Worm (Caenorhabditis elegans) whole organism, young adult: ENCODE results near the gene col-167.

Experiments used
- B0261.1 ChIP-seq: sonication (generic microtip); optimal IDR thresholded peaks from 2 replicates; lab custom pipeline; 2016; ENCODE audit warnings: mild to moderate bottlenecking, missing genetic modification characterization, moderate library complexity, missing compliant biosample characterization
- B0336.3 ChIP-seq: fragments of 200-800 bp; sonication (Bioruptor generic); IDR thresholded peaks from 2 replicates; pipeline ENCODE4 v1.3.6; 2022; ENCODE audit warnings: missing genetic modification characterization, missing compliant biosample characterization
- C17E4.6 ChIP-seq: fragments of 200-800 bp; sonication (Bioruptor generic); IDR thresholded peaks from 2 replicates; pipeline ENCODE4 v1.3.6; 2022; ENCODE audit warnings: missing genetic modification reagents, missing genetic modification characterization, missing compliant biosample characterization
- F10E7.11 ChIP-seq: sonication (generic microtip); optimal IDR thresholded peaks from 2 replicates; lab custom pipeline; 2017; ENCODE audit warnings: mild to moderate bottlenecking, missing genetic modification characterization, moderate library complexity, missing compliant biosample characterization
- F23B12.7 ChIP-seq: sonication (generic microtip); optimal IDR thresholded peaks from 2 replicates; lab custom pipeline; 2017; ENCODE audit warnings: missing genetic modification characterization, mild to moderate bottlenecking, missing compliant biosample characterization, antibody characterized with exemption, moderate library complexity; ENCODE audit not compliant: insufficient read depth
- F57C9.4 ChIP-seq: sonication (generic microtip); optimal IDR thresholded peaks from 2 replicates; lab custom pipeline; 2017; ENCODE audit warnings: mild to moderate bottlenecking, missing genetic modification characterization, missing compliant biosample characterization
- K12H6.12 ChIP-seq: fragments of 200-800 bp; sonication (Bioruptor generic); optimal IDR thresholded peaks from 2 replicates; lab custom pipeline; 2018; ENCODE audit warnings: mild to moderate bottlenecking, missing genetic modification characterization, missing compliant biosample characterization
- T07F8.4 ChIP-seq: sonication (generic microtip); optimal IDR thresholded peaks from 2 replicates; lab custom pipeline; 2016; ENCODE audit warnings: mild to moderate bottlenecking, missing genetic modification characterization, moderate library complexity, missing compliant biosample characterization
- ama-1 ChIP-seq, 3 experiments: fragments of 150-350 bp in 1 of 3; sonication (generic microtip) in 2 of 3; optimal IDR thresholded peaks; 2 replicates each; lab custom pipeline; 2014 to 2018; ENCODE audit warnings: missing biosample characterization in 2 of 3, missing genetic modification characterization in 2 of 3, missing genetic modification reagents in 2 of 3
- aptf-2 ChIP-seq: fragments of 200-800 bp; sonication (Bioruptor generic); conservative IDR thresholded peaks from 2 replicates; pipeline ENCODE4 v1.3.6; 2022; ENCODE audit warnings: missing genetic modification reagents, missing genetic modification characterization, missing compliant biosample characterization
- aptf-3 ChIP-seq: fragments of 200-800 bp; sonication (Bioruptor generic); IDR thresholded peaks from 2 replicates; pipeline ENCODE4 v1.3.6; 2022; ENCODE audit warnings: missing genetic modification characterization, missing compliant biosample characterization
- attf-6 ChIP-seq: fragments of 200-800 bp; sonication (Bioruptor generic); IDR thresholded peaks from 2 replicates; pipeline ENCODE4 v1.3.6; 2022; ENCODE audit warnings: missing genetic modification reagents, missing genetic modification characterization, missing compliant biosample characterization
- bed-1 ChIP-seq: fragments of 200-800 bp; sonication (Bioruptor generic); IDR thresholded peaks from 2 replicates; pipeline ENCODE4 v1.3.6; 2022; ENCODE audit warnings: missing genetic modification reagents, missing genetic modification characterization, missing compliant biosample characterization
- bed-2 ChIP-seq: fragments of 200-800 bp; sonication (Bioruptor generic); IDR thresholded peaks from 2 replicates; pipeline ENCODE4 v1.3.6; 2022; ENCODE audit warnings: missing genetic modification reagents, missing genetic modification characterization, missing compliant biosample characterization
- ceh-79 ChIP-seq: sonication (generic microtip); optimal IDR thresholded peaks from 2 replicates; lab custom pipeline; 2017; ENCODE audit warnings: mild to moderate bottlenecking, missing genetic modification characterization, missing compliant biosample characterization
- ceh-91 ChIP-seq: fragments of 200-800 bp; sonication (Bioruptor generic); IDR thresholded peaks from 2 replicates; pipeline ENCODE4 v1.3.6; 2022; ENCODE audit warnings: missing genetic modification reagents, missing genetic modification characterization, missing compliant biosample characterization
- egl-44 ChIP-seq: fragments of 200-800 bp; sonication (Bioruptor generic); IDR thresholded peaks from 2 replicates; pipeline ENCODE4 v1.3.6; 2022; ENCODE audit warnings: missing genetic modification reagents, missing genetic modification characterization, missing compliant biosample characterization
- egrh-3 ChIP-seq: fragments of 200-800 bp; sonication (Bioruptor generic); IDR thresholded peaks from 2 replicates; pipeline ENCODE4 v1.3.6; 2022; ENCODE audit warnings: missing genetic modification reagents, missing genetic modification characterization, missing compliant biosample characterization
- ekl-4 ChIP-seq: fragments of 200-800 bp; sonication (Bioruptor generic); IDR thresholded peaks from 2 replicates; pipeline ENCODE4 v1.3.6; 2022; ENCODE audit warnings: missing genetic modification reagents, missing genetic modification characterization, missing compliant biosample characterization
- hmg-1.2 ChIP-seq: fragments of 200-800 bp; sonication (Bioruptor generic); IDR thresholded peaks from 2 replicates; pipeline ENCODE4 v1.3.6; 2022; ENCODE audit warnings: missing genetic modification reagents, missing genetic modification characterization, missing compliant biosample characterization
- lin-26 ChIP-seq: fragments of 200-800 bp; sonication (Bioruptor generic); IDR thresholded peaks from 2 replicates; pipeline ENCODE4 v1.3.6; 2022; ENCODE audit warnings: missing genetic modification reagents, missing genetic modification characterization, missing compliant biosample characterization
- madf-3 ChIP-seq: fragments of 200-800 bp; sonication (Bioruptor generic); IDR thresholded peaks from 2 replicates; pipeline ENCODE4 v1.3.6; 2022; ENCODE audit warnings: missing genetic modification reagents, missing genetic modification characterization, missing compliant biosample characterization
- madf-6 ChIP-seq: fragments of 200-800 bp; sonication (Bioruptor generic); IDR thresholded peaks from 2 replicates; pipeline ENCODE4 v1.3.6; 2022; ENCODE audit warnings: missing genetic modification reagents, missing genetic modification characterization, missing compliant biosample characterization
- mel-28 ChIP-seq: sonication (generic microtip); optimal IDR thresholded peaks from 2 replicates; lab custom pipeline; 2016; ENCODE audit warnings: borderline replicate concordance, mild to moderate bottlenecking, missing genetic modification characterization, missing compliant biosample characterization
- nhr-120 ChIP-seq: fragments of 200-800 bp; sonication (Bioruptor generic); IDR thresholded peaks from 2 replicates; pipeline ENCODE4 v1.3.6; 2022; ENCODE audit warnings: missing genetic modification characterization, missing compliant biosample characterization
- nhr-179 ChIP-seq: sonication (generic microtip); optimal IDR thresholded peaks from 2 replicates; lab custom pipeline; 2016; ENCODE audit warnings: mild to moderate bottlenecking, missing genetic modification characterization, missing compliant biosample characterization
- pha-4 ChIP-seq: fragments of 150-350 bp; sonication (generic microtip); optimal IDR thresholded peaks from 2 replicates; lab custom pipeline; 2014; ENCODE audit warnings: missing biosample characterization, missing genetic modification reagents, missing genetic modification characterization
- repo-1 ChIP-seq: sonication (generic microtip); optimal IDR thresholded peaks from 2 replicates; lab custom pipeline; 2017; ENCODE audit warnings: mild to moderate bottlenecking, missing genetic modification characterization, missing compliant biosample characterization
- sdz-38 ChIP-seq: sonication (generic microtip); optimal IDR thresholded peaks from 2 replicates; lab custom pipeline; 2016; ENCODE audit warnings: missing genotype, missing genetic modification characterization, missing compliant biosample characterization
- unc-130 ChIP-seq: sonication (generic microtip); optimal IDR thresholded peaks from 2 replicates; lab custom pipeline; 2016; ENCODE audit warnings: missing genetic modification reagents, missing genetic modification characterization, missing compliant biosample characterization
- unc-62 ChIP-seq: fragments of 150-350 bp; optimal IDR thresholded peaks from 2 replicates; lab custom pipeline; 2014; ENCODE audit warnings: missing biosample characterization, missing genetic modification reagents, missing genetic modification characterization
- zfh-2 ChIP-seq: fragments of 200-800 bp; sonication (Bioruptor generic); conservative IDR thresholded peaks from 2 replicates; pipeline ENCODE4 v1.3.6; 2022; ENCODE audit warnings: missing genetic modification reagents, missing genetic modification characterization, missing compliant biosample characterization
- ztf-26 ChIP-seq: sonication (generic microtip); optimal IDR thresholded peaks from 2 replicates; lab custom pipeline; 2017; ENCODE audit warnings: missing genetic modification characterization, missing compliant biosample characterization
- ztf-6 ChIP-seq: fragments of 200-800 bp; sonication (Bioruptor generic); IDR thresholded peaks from 2 replicates; pipeline ENCODE4 v1.3.6; 2022; ENCODE audit warnings: missing genetic modification reagents, missing genetic modification characterization, missing compliant biosample characterization

The col-167 gene

DNA sequence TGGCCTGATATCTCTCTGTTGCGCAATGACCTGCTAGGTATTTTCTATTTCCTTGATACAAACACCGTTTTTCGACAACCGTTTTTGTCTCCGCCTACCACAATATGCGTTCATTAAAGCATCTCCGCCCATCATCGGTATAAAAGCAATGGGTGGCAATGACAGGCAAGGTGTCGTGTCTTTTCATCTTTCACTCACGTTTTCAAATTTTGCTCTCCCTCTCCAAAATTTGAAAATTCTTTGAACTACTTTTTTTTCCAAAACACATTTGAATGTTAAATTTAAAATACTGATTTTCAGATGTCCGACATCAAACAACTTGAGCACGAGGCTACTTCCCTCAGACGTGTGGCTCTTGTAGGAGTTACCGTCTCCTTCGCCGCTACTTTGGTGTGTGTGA is 5.6 kb downstream of the col-167 start, which contains the start of gene col-169:
TSS of gene col-169 (plus strand) at position 301 of the 400 bp plus-strand sequence.
- no peak for TF ChIP-seq madf-6 (GFP tag; lab: Robert Waterston, UW)
- no peak for TF ChIP-seq bed-1 (GFP tag; lab: Robert Waterston, UW)
- no peak for TF ChIP-seq bed-2 (GFP tag; lab: Robert Waterston, UW)
- TF ChIP-seq aptf-3 = no peak
- TF ChIP-seq T07F8.4 (tag; lab: Kevin White, UChicago) = no peak
- TF ChIP-seq aptf-2 (GFP tag; lab: Robert Waterston, UW) = no peak
- no peak for TF ChIP-seq pha-4
- TF ChIP-seq repo-1 (tag; lab: Kevin White, UChicago) = no peak
- TF ChIP-seq F23B12.7 = no peak
- no peak for TF ChIP-seq ztf-6
- no peak for TF ChIP-seq B0261.1 (tag; lab: Kevin White, UChicago)
- TF ChIP-seq unc-130 = no peak
- TF ChIP-seq hmg-1.2 (GFP tag; lab: Robert Waterston, UW) = no peak
- no peak for TF ChIP-seq F57C9.4 (tag; lab: Kevin White, UChicago)
- TF ChIP-seq ekl-4 = no peak

DNA sequence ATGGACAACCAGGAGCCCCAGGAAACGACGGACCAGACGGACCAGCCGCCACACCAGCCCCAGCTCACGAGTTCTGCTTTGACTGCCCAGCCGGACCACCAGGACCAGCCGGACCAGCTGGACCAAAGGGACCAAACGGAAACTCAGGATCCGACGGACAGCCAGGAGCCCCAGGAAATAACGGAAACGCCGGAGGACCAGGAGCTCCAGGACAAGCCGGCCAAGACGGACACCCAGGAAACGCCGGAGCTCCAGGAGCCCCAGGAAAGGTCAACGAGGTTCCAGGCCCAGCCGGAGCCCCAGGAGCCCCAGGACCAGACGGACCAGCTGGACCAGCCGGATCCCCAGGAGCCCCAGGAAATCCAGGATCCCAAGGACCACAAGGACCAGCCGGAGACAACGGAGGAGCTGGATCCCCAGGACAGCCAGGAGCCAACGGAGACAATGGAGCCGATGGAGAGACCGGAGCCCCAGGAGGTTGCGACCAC is 6.3 kb downstream of the col-167 start:
- TF ChIP-seq egrh-3 (GFP tag; lab: Robert Waterston, UW) = peak; percentile 97
- TF ChIP-seq zfh-2 (GFP tag; lab: Robert Waterston, UW) = 0 out of 2 replicates have a peak, but pooled peaks have one; percentile 19

DNA sequence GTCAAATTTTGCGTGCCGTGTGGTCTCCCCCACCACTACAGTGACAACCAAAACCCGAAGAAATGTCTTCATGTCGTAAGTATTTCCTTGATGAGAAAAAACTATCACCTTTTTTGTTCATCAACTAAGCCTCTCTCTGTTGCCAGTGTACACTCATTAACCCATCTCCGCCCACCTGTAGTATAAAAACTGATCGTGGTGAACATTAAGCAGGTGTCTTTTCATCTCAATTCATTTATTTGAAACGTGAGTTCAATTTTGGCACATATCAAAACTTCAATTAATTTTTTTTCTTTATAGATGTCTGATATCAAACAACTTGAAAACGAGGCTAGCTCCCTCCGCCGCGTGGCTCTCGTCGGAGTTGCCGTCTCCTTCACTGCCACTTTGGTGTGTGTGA is 8.1 kb downstream of the col-167 start, which contains the start of gene col-170:
TSS of gene col-170 (plus strand) at position 301 of the 400 bp plus-strand sequence.
- TF ChIP-seq ztf-26 (tag; lab: Kevin White, UChicago) = no peak

DNA sequence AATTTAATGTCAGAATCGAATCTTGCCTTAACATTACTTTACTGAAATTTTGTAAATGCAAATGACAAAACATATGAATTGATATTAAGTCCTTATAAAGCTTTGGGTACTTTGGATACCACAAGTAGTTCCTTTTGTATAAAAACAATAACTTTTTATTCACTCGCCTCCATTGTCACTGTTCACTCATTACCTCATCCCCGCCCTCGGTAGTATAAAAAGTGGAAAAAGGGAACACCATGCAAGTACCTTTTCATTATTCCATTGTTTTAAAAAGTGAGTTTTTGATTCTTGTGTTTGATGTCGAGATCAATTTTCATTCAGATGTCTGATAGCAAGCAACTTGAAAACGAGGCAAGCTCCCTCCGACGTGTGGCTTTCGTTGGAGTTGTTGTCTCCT is 10.7 kb downstream of the col-167 start, which contains the start of gene col-171:
TSS of gene col-171 (plus strand) at position 301 of the 400 bp plus-strand sequence.
- TF ChIP-seq attf-6 (GFP tag; lab: Robert Waterston, UW) (no peak), repo-1 (tag; lab: Kevin White, UChicago) (no peak), ama-1 (optimal IDR thresholded peaks at IDR 0.05; lab: Kevin White, UChicago) (no peak), ama-1 (GFP tag; optimal IDR thresholded peaks at IDR 0.05; lab: Kevin White, UChicago) (no peak), ztf-26 (tag; lab: Kevin White, UChicago) (no peak), hmg-1.2 (GFP tag; lab: Robert Waterston, UW) (no peak), egl-44 (no peak), F10E7.11 (tag; lab: Kevin White, UChicago) (no peak), F57C9.4 (tag; lab: Kevin White, UChicago) (no peak), madf-3 (GFP tag; lab: Robert Waterston, UW) (no peak), ceh-91 (GFP tag; lab: Robert Waterston, UW) (no peak), mel-28 (tag; lab: Kevin White, UChicago) (no peak), unc-62 (GFP tag; lab: Kevin White, UChicago) (no peak)

DNA sequence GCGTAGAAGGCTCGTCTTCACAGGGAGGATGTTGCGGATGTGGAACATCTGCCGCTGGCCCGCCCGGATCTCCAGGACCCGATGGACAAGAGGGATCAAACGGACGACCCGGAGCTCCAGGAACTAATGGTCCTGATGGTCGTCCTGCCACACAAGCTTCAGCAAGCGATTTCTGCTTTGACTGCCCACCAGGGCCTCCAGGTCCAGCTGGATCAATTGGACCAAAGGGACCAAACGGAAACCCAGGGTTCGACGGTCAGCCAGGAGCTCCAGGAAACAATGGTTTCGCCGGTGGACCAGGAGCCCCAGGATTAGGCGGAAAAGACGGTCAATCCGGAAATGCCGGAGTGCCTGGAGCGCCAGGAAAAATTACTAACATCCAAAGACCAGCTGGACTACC is 11.3 kb downstream of the col-167 start:
- no peak for TF ChIP-seq C17E4.6
- 0 out of 2 replicates have a peak, but pooled peaks have one; percentile 20 for TF ChIP-seq lin-26 (GFP tag; lab: Robert Waterston, UW)
- no peak for TF ChIP-seq K12H6.12 (tag; lab: Kevin White, UChicago)
- TF ChIP-seq nhr-179 = no peak
- TF ChIP-seq zfh-2 (GFP tag; lab: Robert Waterston, UW) = peak; percentile 78
- peak; percentile 16 for TF ChIP-seq ceh-79 (tag; lab: Kevin White, UChicago)
- TF ChIP-seq B0336.3 (GFP tag; lab: Robert Waterston, UW) = peak; percentile 29; the same call in 1 of the 2 replicates
- no peak for TF ChIP-seq nhr-120 (GFP tag; lab: Robert Waterston, UW)
- TF ChIP-seq egrh-3 (GFP tag; lab: Robert Waterston, UW) = peak; percentile 58; the same call in 1 of the 2 replicates
- TF ChIP-seq sdz-38 = no peak
